Worm (Caenorhabditis elegans) whole organism, L4 larva: ENCODE measurements around the gene rfk-1.

Source experiments
- F10B5.3 ChIP-seq: sonication (generic microtip); optimal IDR thresholded peaks from 2 replicates; lab custom pipeline; 2016; ENCODE audit warnings: mild to moderate bottlenecking, missing genetic modification characterization, missing compliant biosample characterization
- R02D3.7 ChIP-seq: fragments of 150-350 bp; sonication (generic microtip); optimal IDR thresholded peaks from 3 replicates; lab custom pipeline; 2014; ENCODE audit warnings: missing biosample characterization, missing genetic modification characterization
- T20F7.1 ChIP-seq: fragments of 200-800 bp; sonication (Bioruptor generic); optimal IDR thresholded peaks from 2 replicates; lab custom pipeline; 2018; ENCODE audit warnings: mild to moderate bottlenecking, missing genetic modification characterization, missing compliant biosample characterization
- T26A8.4 ChIP-seq: fragments of 200-800 bp; sonication (Bioruptor generic); IDR thresholded peaks from 2 replicates; pipeline ENCODE4 v1.3.6; 2022; ENCODE audit warnings: missing genetic modification characterization, missing compliant biosample characterization
- Y48G9A.11 ChIP-seq: fragments of 200-800 bp; sonication (Bioruptor generic); IDR thresholded peaks from 2 replicates; pipeline ENCODE4 v1.3.6; 2022; ENCODE audit warnings: missing genetic modification reagents, missing genetic modification characterization, missing compliant biosample characterization
- ceh-44 ChIP-seq: fragments of 200-800 bp; sonication (Bioruptor generic); IDR thresholded peaks from 2 replicates; pipeline ENCODE4 v1.3.6; 2022; ENCODE audit warnings: missing genetic modification reagents, missing genetic modification characterization, missing compliant biosample characterization
- ceh-82 ChIP-seq: sonication (generic microtip); optimal IDR thresholded peaks from 2 replicates; lab custom pipeline; 2017; ENCODE audit warnings: missing biosample characterization, missing genetic modification characterization
- ces-1 ChIP-seq: fragments of 150-350 bp; sonication (generic microtip); optimal IDR thresholded peaks from 4 replicates; lab custom pipeline; 2014; ENCODE audit warnings: missing biosample characterization, missing genetic modification reagents, missing genetic modification characterization
- ctbp-1 ChIP-seq: fragments of 200-800 bp; sonication (Bioruptor generic); IDR thresholded peaks from 2 replicates; pipeline ENCODE4 v1.3.6; 2022; ENCODE audit warnings: missing genetic modification reagents, missing genetic modification characterization, missing compliant biosample characterization
- daf-16 ChIP-seq, 3 experiments: sonication (generic microtip); optimal IDR thresholded peaks; 2 replicates each; lab custom pipeline; 2016 to 2017; ENCODE audit warnings: missing genetic modification characterization in 3 of 3, missing genetic modification reagents in 3 of 3, mild to moderate bottlenecking in 2 of 3, missing compliant biosample characterization in 2 of 3, missing biosample characterization in 1 of 3, moderate library complexity in 1 of 3
- dmd-6 ChIP-seq: fragments of 200-800 bp; sonication (Bioruptor generic); IDR thresholded peaks from 2 replicates; pipeline ENCODE4 v1.3.6; 2022; ENCODE audit warnings: missing genetic modification reagents, missing genetic modification characterization, missing compliant biosample characterization
- dve-1 ChIP-seq: sonication (generic microtip); optimal IDR thresholded peaks from 2 replicates; lab custom pipeline; 2017; ENCODE audit warnings: antibody characterized with exemption, mild to moderate bottlenecking, missing genetic modification characterization, missing compliant biosample characterization; ENCODE audit not compliant: insufficient read depth
- fkh-10 ChIP-seq: fragments of 150-350 bp; optimal IDR thresholded peaks from 2 replicates; lab custom pipeline; 2014; ENCODE audit warnings: missing biosample characterization, missing genetic modification reagents, missing genetic modification characterization
- hif-1 ChIP-seq, 2 experiments: sonication (generic microtip); optimal IDR thresholded peaks; 2 replicates each; lab custom pipeline; 2016 to 2017; ENCODE audit warnings: missing compliant biosample characterization in 2 of 2, missing genetic modification characterization in 2 of 2, missing genetic modification reagents in 2 of 2, missing genotype in 2 of 2, mild to moderate bottlenecking in 1 of 2
- hlh-30 ChIP-seq: sonication (generic microtip); optimal IDR thresholded peaks from 2 replicates; lab custom pipeline; 2017; ENCODE audit warnings: antibody characterized with exemption, mild to moderate bottlenecking, missing genetic modification characterization, missing compliant biosample characterization; ENCODE audit not compliant: insufficient read depth
- jun-1 ChIP-seq: fragments of 150-350 bp; optimal IDR thresholded peaks from 2 replicates; lab custom pipeline; 2014; ENCODE audit warnings: missing biosample characterization, missing genetic modification reagents, missing genetic modification characterization
- lin-1 ChIP-seq: fragments of 200-800 bp; sonication (Bioruptor generic); IDR thresholded peaks from 2 replicates; pipeline ENCODE4 v1.3.6; 2022; ENCODE audit warnings: missing genetic modification reagents, missing genetic modification characterization, missing compliant biosample characterization
- lin-15B ChIP-seq: fragments of 150-350 bp; sonication (generic microtip); optimal IDR thresholded peaks from 3 replicates; lab custom pipeline; 2014; ENCODE audit warnings: missing biosample characterization, missing genetic modification characterization
- lin-38 ChIP-seq: fragments of 200-800 bp; sonication (Bioruptor generic); IDR thresholded peaks from 2 replicates; pipeline ENCODE4 v1.3.6; 2022; ENCODE audit warnings: missing genetic modification reagents, missing genetic modification characterization, missing compliant biosample characterization
- lsy-2 ChIP-seq, 2 experiments: fragments of 150-350 bp in 1 of 2; sonication (generic microtip) in 1 of 2; optimal IDR thresholded peaks; 2 replicates each; lab custom pipeline; 2014 to 2017; ENCODE audit warnings: missing biosample characterization in 2 of 2, missing genetic modification characterization in 2 of 2
- mdl-1 ChIP-seq, 2 experiments: fragments of 150-350 bp in 1 of 2; sonication (generic microtip) in 1 of 2; optimal IDR thresholded peaks; 2 replicates each; lab custom pipeline; 2014 to 2017; ENCODE audit warnings: missing biosample characterization in 2 of 2, missing genetic modification characterization in 2 of 2
- mep-1 ChIP-seq: fragments of 150-350 bp; sonication (generic microtip); optimal IDR thresholded peaks from 3 replicates; lab custom pipeline; 2014; ENCODE audit warnings: missing biosample characterization, missing genetic modification characterization
- mes-2 ChIP-seq: sonication (generic microtip); optimal IDR thresholded peaks from 2 replicates; lab custom pipeline; 2016; ENCODE audit warnings: missing genotype, mild to moderate bottlenecking, missing genetic modification characterization, missing compliant biosample characterization; ENCODE audit not compliant: poor library complexity, severe bottlenecking
- nhr-102 ChIP-seq: sonication (generic microtip); optimal IDR thresholded peaks from 2 replicates; lab custom pipeline; 2016; ENCODE audit warnings: mild to moderate bottlenecking, missing genetic modification characterization, moderate library complexity, missing compliant biosample characterization
- nhr-11 ChIP-seq: fragments of 150-350 bp; optimal IDR thresholded peaks from 2 replicates; lab custom pipeline; 2014; ENCODE audit warnings: missing biosample characterization, missing genetic modification characterization
- nhr-25 ChIP-seq: sonication (generic microtip); optimal IDR thresholded peaks from 2 replicates; lab custom pipeline; 2017; ENCODE audit warnings: missing genetic modification characterization, mild to moderate bottlenecking, missing compliant biosample characterization, antibody characterized with exemption, moderate library complexity, borderline replicate concordance; ENCODE audit not compliant: insufficient read depth
- nhr-41 ChIP-seq: fragments of 200-800 bp; sonication (Bioruptor generic); IDR thresholded peaks from 2 replicates; pipeline ENCODE4 v1.3.6; 2022; ENCODE audit warnings: missing genetic modification reagents, missing genetic modification characterization, missing compliant biosample characterization
- nhr-77 ChIP-seq: fragments of 150-350 bp; optimal IDR thresholded peaks from 2 replicates; lab custom pipeline; 2014; ENCODE audit warnings: missing biosample characterization, missing genetic modification characterization
- pha-4 ChIP-seq, 2 experiments: fragments of 150-350 bp in 1 of 2; fragments of 200-800 bp in 1 of 2; sonication (Bioruptor generic) in 1 of 2; IDR thresholded peaks in 1 of 2; optimal IDR thresholded peaks in 1 of 2; 2 replicates each; pipeline versions ENCODE4 v1.3.6 to Lab custom; 2014 to 2022; ENCODE audit warnings: missing genetic modification characterization in 2 of 2, missing genetic modification reagents in 2 of 2, missing biosample characterization in 1 of 2, missing compliant biosample characterization in 1 of 2
- php-3 ChIP-seq: fragments of 200-800 bp; sonication (Bioruptor generic); IDR thresholded peaks from 2 replicates; pipeline ENCODE4 v1.3.6; 2022; ENCODE audit warnings: missing genetic modification reagents, missing genetic modification characterization, missing compliant biosample characterization
- rbr-2 ChIP-seq: sonication (generic microtip); optimal IDR thresholded peaks from 2 replicates; lab custom pipeline; 2016; ENCODE audit warnings: missing genotype, missing genetic modification characterization, missing compliant biosample characterization
- saeg-2 ChIP-seq: fragments of 200-800 bp; sonication (Bioruptor generic); IDR thresholded peaks from 2 replicates; pipeline ENCODE4 v1.3.6; 2022; ENCODE audit warnings: missing genetic modification reagents, missing genetic modification characterization, missing compliant biosample characterization
- set-16 ChIP-seq: fragments of 200-800 bp; sonication (Bioruptor generic); IDR thresholded peaks from 2 replicates; pipeline ENCODE4 v1.3.6; 2022; ENCODE audit warnings: missing genetic modification reagents, missing genetic modification characterization, missing compliant biosample characterization
- snpc-1.2 ChIP-seq: fragments of 200-800 bp; sonication (Bioruptor generic); IDR thresholded peaks from 2 replicates; pipeline ENCODE4 v1.3.6; 2022; ENCODE audit warnings: missing genetic modification reagents, missing genetic modification characterization, missing compliant biosample characterization
- snpc-4 ChIP-seq: fragments of 150-350 bp; optimal IDR thresholded peaks from 2 replicates; lab custom pipeline; 2014; ENCODE audit warnings: missing biosample characterization, missing genetic modification characterization
- spr-1 ChIP-seq: sonication (generic microtip); optimal IDR thresholded peaks from 2 replicates; lab custom pipeline; 2016; ENCODE audit warnings: mild to moderate bottlenecking, missing genetic modification characterization, missing compliant biosample characterization
- tag-97 ChIP-seq: fragments of 200-800 bp; sonication (Bioruptor generic); IDR thresholded peaks from 2 replicates; pipeline ENCODE4 v1.3.6; 2022; ENCODE audit warnings: missing genetic modification characterization, missing compliant biosample characterization
- unc-130 ChIP-seq: sonication (generic microtip); optimal IDR thresholded peaks from 2 replicates; lab custom pipeline; 2016; ENCODE audit warnings: missing genetic modification reagents, missing genetic modification characterization, missing compliant biosample characterization
- unc-39 ChIP-seq: sonication (generic microtip); optimal IDR thresholded peaks from 2 replicates; lab custom pipeline; 2017; ENCODE audit warnings: missing biosample characterization, missing genetic modification characterization
- unc-62 ChIP-seq, 3 experiments: fragments of 150-350 bp in 1 of 3; sonication (generic microtip); optimal IDR thresholded peaks in 2 of 3; peaks in 1 of 3; 1 replicate in 1 of 3; 2 replicates in 2 of 3; lab custom pipeline; 2014 to 2017; ENCODE audit warnings: missing biosample characterization in 3 of 3, missing genetic modification characterization in 3 of 3, missing genetic modification reagents in 3 of 3, missing genotype in 1 of 3
- vab-7 ChIP-seq: fragments of 200-800 bp; sonication (Bioruptor generic); IDR thresholded peaks from 2 replicates; pipeline ENCODE4 v1.3.6; 2022; ENCODE audit warnings: missing genetic modification reagents, missing genetic modification characterization, missing compliant biosample characterization
- zfp-3 ChIP-seq: fragments of 200-800 bp; sonication (Bioruptor generic); conservative IDR thresholded peaks from 2 replicates; pipeline ENCODE4 v1.3.6; 2022; ENCODE audit warnings: missing genetic modification reagents, missing genetic modification characterization, missing compliant biosample characterization
- ztf-11 ChIP-seq: fragments of 150-350 bp; optimal IDR thresholded peaks from 2 replicates; lab custom pipeline; 2014; ENCODE audit warnings: missing biosample characterization, missing genetic modification characterization

Gene rfk-1

DNA sequence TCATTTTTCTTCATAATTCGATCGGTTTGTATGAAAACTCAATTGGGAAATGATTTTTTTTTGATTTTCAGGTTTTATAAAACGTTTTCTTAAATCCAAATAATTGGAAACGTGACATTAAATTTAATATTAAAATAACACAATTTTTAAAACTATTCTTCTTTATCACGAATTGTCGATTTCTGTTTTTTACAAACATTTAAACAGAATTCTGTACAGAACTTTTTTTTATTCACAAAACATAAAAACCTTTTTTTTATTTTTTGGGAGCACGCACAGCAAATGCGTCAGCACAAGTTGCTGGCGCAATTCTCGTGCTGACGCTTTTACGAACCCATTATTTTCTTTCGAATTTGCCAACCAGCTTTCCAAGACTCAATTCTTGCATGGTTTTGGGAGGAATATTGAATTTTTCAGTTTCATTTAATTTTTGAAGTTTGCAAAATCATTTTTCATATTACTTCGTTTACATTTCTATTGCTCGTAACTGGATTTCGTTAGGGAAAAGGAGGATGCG lies 35.4 kb downstream of the rfk-1 start, which contains the start of gene mpz-5 (continued):
- TF ChIP-seq snpc-4 (tag; lab: Kevin White, UChicago) (no peak), saeg-2 (GFP tag; lab: Robert Waterston, UW) (no peak), Y48G9A.11 (GFP tag; lab: Robert Waterston, UW) (no peak), jun-1 (tag; lab: Kevin White, UChicago) (no peak), F10B5.3 (tag; lab: Kevin White, UChicago) (no peak), unc-130 (GFP tag; lab: Kevin White, UChicago) (peak; percentile 21), mdl-1 (tag; optimal IDR thresholded peaks at IDR 0.05; lab: Kevin White, UChicago) (peak in 1 of 2 experiments; percentile 22), daf-16 (GFP tag; optimal IDR thresholded peaks at IDR 0.05; lab: Kevin White, UChicago) (peak in 1 of 2 experiments; percentile 19), daf-16 (tag; optimal IDR thresholded peaks at IDR 0.05; lab: Kevin White, UChicago) (peak; percentile 36), lsy-2 (tag; optimal IDR thresholded peaks at IDR 0.05; lab: Kevin White, UChicago) (peak in 1 of 2 experiments; percentile 89), nhr-25 (tag; lab: Kevin White, UChicago) (peak; percentile 16), nhr-11 (no peak), php-3 (GFP tag; lab: Robert Waterston, UW) (no peak), unc-62 (GFP tag; optimal IDR thresholded peaks at IDR 0.05 in 1 of 2; lab: Kevin White, UChicago) (no peak), unc-62 (tag; optimal IDR thresholded peaks at IDR 0.05; lab: Kevin White, UChicago) (no peak), nhr-102 (tag; lab: Kevin White, UChicago) (peak; percentile 41), zfp-3 (no peak), tag-97 (no peak), lin-38 (GFP tag; lab: Robert Waterston, UW) (peak; percentile 74), ceh-44 (GFP tag; lab: Robert Waterston, UW) (no peak), lin-15B (tag; lab: Kevin White, UChicago) (no peak), spr-1 (tag; lab: Kevin White, UChicago) (peak; percentile 30), nhr-77 (tag; lab: Kevin White, UChicago) (peak; percentile 51), fkh-10 (GFP tag; lab: Kevin White, UChicago) (peak; percentile 30), dve-1 (tag; lab: Kevin White, UChicago) (peak; percentile 81), ces-1 (GFP tag; lab: Kevin White, UChicago) (no peak), R02D3.7 (tag; lab: Kevin White, UChicago) (no peak), mep-1 (tag; lab: Kevin White, UChicago) (peak; percentile 67), T26A8.4 (GFP tag; lab: Robert Waterston, UW) (peak; percentile 40; the same call in 1 of the 2 replicates), ceh-82 (tag; lab: Kevin White, UChicago) (no peak), rbr-2 (tag; lab: Kevin White, UChicago) (peak; percentile 75), ctbp-1 (GFP tag; lab: Robert Waterston, UW) (0 out of 2 replicates have a peak, but pooled peaks have one; percentile 9), mes-2 (tag; lab: Kevin White, UChicago) (peak; percentile 69), vab-7 (no peak), dmd-6 (GFP tag; lab: Robert Waterston, UW) (peak; percentile 59), pha-4 (GFP tag; IDR thresholded peaks at IDR 0.05; lab: Robert Waterston, UW) (no peak), pha-4 (tag; optimal IDR thresholded peaks at IDR 0.05; lab: Kevin White, UChicago) (peak; percentile 53), T20F7.1 (peak; percentile 53), snpc-1.2 (0 out of 2 replicates have a peak, but pooled peaks have one; percentile 55), hlh-30 (tag; lab: Kevin White, UChicago) (peak; percentile 59)

DNA sequence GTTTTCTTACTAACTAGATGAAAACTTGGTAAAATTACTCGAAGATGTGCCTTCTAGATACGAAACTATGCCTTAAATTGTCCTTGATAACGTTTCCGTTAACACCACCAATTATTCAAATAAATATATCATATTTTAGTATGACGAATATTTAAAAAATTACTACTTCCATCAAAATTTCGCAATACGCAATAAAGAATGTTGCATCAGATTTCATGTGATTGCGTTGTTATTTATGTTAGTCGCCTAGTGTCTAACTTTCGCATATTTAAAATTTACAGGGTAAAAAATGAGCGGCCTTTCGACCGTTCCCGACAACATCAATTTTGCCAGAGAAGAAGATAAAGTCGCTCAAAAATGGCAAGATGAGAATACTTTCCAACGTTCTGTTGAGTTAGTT lies 41.0 kb downstream of the rfk-1 start, which contains the start of gene iars-1:
Gene iars-1, plus strand, starts transcription at position 276 of the 400 bp plus-strand sequence.
- no peak for TF ChIP-seq hif-1 (tag; optimal IDR thresholded peaks at IDR 0.05; lab: Kevin White, UChicago)
- TF ChIP-seq nhr-41 = no peak
- TF ChIP-seq lin-1 = no peak
- TF ChIP-seq ztf-11 (tag; lab: Kevin White, UChicago) = no peak
- no peak for TF ChIP-seq lin-15B (tag; lab: Kevin White, UChicago)
- no peak for TF ChIP-seq unc-39
- no peak for TF ChIP-seq set-16 (GFP tag; lab: Robert Waterston, UW)
